Worm (Caenorhabditis elegans) whole organism, L4/young adult: ENCODE results near the gene swd-2.2.

ENCODE experiments used
- W03F9.2 ChIP-seq: fragments of 150-350 bp; optimal IDR thresholded peaks from 2 replicates; lab custom pipeline; 2014; ENCODE audit warnings: missing biosample characterization, missing genetic modification characterization
- dao-5 ChIP-seq: sonication (generic microtip); optimal IDR thresholded peaks from 2 replicates; lab custom pipeline; 2016; ENCODE audit warnings: missing genotype, missing genetic modification characterization, moderate library complexity, missing compliant biosample characterization
- him-1 ChIP-seq: sonication (generic microtip); optimal IDR thresholded peaks from 2 replicates; lab custom pipeline; 2016; ENCODE audit warnings: missing genotype, missing genetic modification reagents, missing genetic modification characterization, missing compliant biosample characterization

- TF ChIP-seq W03F9.2 (tag; lab: Kevin White, UChicago) (peak; percentile 21), him-1 (tag; lab: Kevin White, UChicago) (no peak), dao-5 (no peak)
Measured at ce11 chrIV:7816402-7817102, 42.3 kb downstream of the swd-2.2 start.
